Worm (Caenorhabditis elegans) whole organism, mixed stage, embryonic: ENCODE results near the gene prmt-5.

Source experiments
- M03D4.4 ChIP-seq: sonication (generic microtip); optimal IDR thresholded peaks from 2 replicates; lab custom pipeline; 2017; ENCODE audit warnings: mild to moderate bottlenecking, missing genetic modification characterization, missing compliant biosample characterization
- blmp-1 ChIP-seq: fragments of 150-350 bp; optimal IDR thresholded peaks from 2 replicates; lab custom pipeline; 2014; ENCODE audit warnings: missing biosample characterization, missing genetic modification characterization
- ceh-43 ChIP-seq: fragments of 200-800 bp; sonication (Bioruptor generic); optimal IDR thresholded peaks from 2 replicates; lab custom pipeline; 2018; ENCODE audit warnings: mild to moderate bottlenecking, missing genetic modification characterization, moderate library complexity, missing compliant biosample characterization
- ceh-83 ChIP-seq: fragments of 200-800 bp; sonication (Bioruptor generic); optimal IDR thresholded peaks from 2 replicates; lab custom pipeline; 2018; ENCODE audit warnings: mild to moderate bottlenecking, missing genetic modification characterization, missing compliant biosample characterization
- ces-1 ChIP-seq: fragments of 150-350 bp; optimal IDR thresholded peaks from 2 replicates; lab custom pipeline; 2014; ENCODE audit warnings: missing biosample characterization, missing genetic modification reagents, missing genetic modification characterization
- cnd-1 ChIP-seq: fragments of 200-800 bp; sonication (Bioruptor generic); optimal IDR thresholded peaks from 2 replicates; lab custom pipeline; 2018; ENCODE audit warnings: mild to moderate bottlenecking, missing genetic modification characterization, missing compliant biosample characterization
- drap-1 ChIP-seq: fragments of 200-800 bp; sonication (Bioruptor generic); optimal IDR thresholded peaks from 3 replicates; lab custom pipeline; 2018; ENCODE audit warnings: mild to moderate bottlenecking, missing genetic modification characterization, missing compliant biosample characterization
- elt-3 ChIP-seq: fragments of 150-350 bp; optimal IDR thresholded peaks from 2 replicates; lab custom pipeline; 2014; ENCODE audit warnings: missing biosample characterization, missing genetic modification characterization
- flh-1 ChIP-seq: fragments of 200-800 bp; sonication (Bioruptor generic); optimal IDR thresholded peaks from 2 replicates; lab custom pipeline; 2018; ENCODE audit warnings: mild to moderate bottlenecking, missing genetic modification characterization, moderate library complexity, missing compliant biosample characterization
- ham-2 ChIP-seq: fragments of 200-800 bp; sonication (Bioruptor generic); optimal IDR thresholded peaks from 2 replicates; lab custom pipeline; 2018; ENCODE audit warnings: mild to moderate bottlenecking, missing genetic modification characterization, missing compliant biosample characterization
- hlh-1 ChIP-seq: fragments of 150-350 bp; optimal IDR thresholded peaks from 2 replicates; lab custom pipeline; 2014; ENCODE audit warnings: missing biosample characterization, missing genetic modification reagents, missing genetic modification characterization
- lin-13 ChIP-seq: fragments of 150-350 bp; optimal IDR thresholded peaks from 2 replicates; lab custom pipeline; 2014; ENCODE audit warnings: missing biosample characterization, missing genetic modification characterization
- lin-32 ChIP-seq: fragments of 200-800 bp; sonication (Bioruptor generic); optimal IDR thresholded peaks from 2 replicates; lab custom pipeline; 2018; ENCODE audit warnings: mild to moderate bottlenecking, missing genetic modification characterization, missing compliant biosample characterization
- lsy-2 ChIP-seq: fragments of 150-350 bp; optimal IDR thresholded peaks from 2 replicates; lab custom pipeline; 2014; ENCODE audit warnings: missing biosample characterization, missing genetic modification characterization
- mab-5 ChIP-seq: fragments of 150-350 bp; optimal IDR thresholded peaks from 2 replicates; lab custom pipeline; 2014; ENCODE audit warnings: missing biosample characterization, missing genetic modification characterization
- mep-1 ChIP-seq: fragments of 150-350 bp; optimal IDR thresholded peaks from 2 replicates; lab custom pipeline; 2017; ENCODE audit warnings: missing biosample characterization, missing genetic modification reagents, missing genetic modification characterization, inconsistent platforms
- mls-2 ChIP-seq: sonication (generic microtip); optimal IDR thresholded peaks from 2 replicates; lab custom pipeline; 2016; ENCODE audit warnings: mild to moderate bottlenecking, missing genetic modification characterization, moderate library complexity, missing compliant biosample characterization
- nhr-12 ChIP-seq: fragments of 150-350 bp; optimal IDR thresholded peaks from 2 replicates; lab custom pipeline; 2014; ENCODE audit warnings: missing biosample characterization, missing genetic modification characterization
- nhr-2 ChIP-seq: fragments of 150-350 bp; optimal IDR thresholded peaks from 2 replicates; lab custom pipeline; 2014; ENCODE audit warnings: missing biosample characterization, missing genetic modification characterization
- nhr-237 ChIP-seq: fragments of 150-350 bp; optimal IDR thresholded peaks from 2 replicates; lab custom pipeline; 2014; ENCODE audit warnings: missing biosample characterization, missing genetic modification characterization
- nhr-28 ChIP-seq: fragments of 150-350 bp; optimal IDR thresholded peaks from 2 replicates; lab custom pipeline; 2014; ENCODE audit warnings: missing biosample characterization, missing genetic modification characterization
- pha-4 ChIP-seq: fragments of 150-350 bp; optimal IDR thresholded peaks from 2 replicates; lab custom pipeline; 2018; ENCODE audit warnings: missing biosample characterization, missing genetic modification reagents, missing genetic modification characterization
- sem-2 ChIP-seq: fragments of 200-800 bp; sonication (Bioruptor generic); optimal IDR thresholded peaks from 2 replicates; lab custom pipeline; 2018; ENCODE audit warnings: mild to moderate bottlenecking, missing genetic modification characterization, missing compliant biosample characterization
- snpc-4 ChIP-seq: fragments of 150-350 bp; optimal IDR thresholded peaks from 2 replicates; lab custom pipeline; 2014; ENCODE audit warnings: missing biosample characterization, missing genetic modification characterization
- sptf-1 ChIP-seq: sonication (generic microtip); optimal IDR thresholded peaks from 2 replicates; lab custom pipeline; 2017; ENCODE audit warnings: mild to moderate bottlenecking, missing genetic modification characterization, moderate library complexity, missing compliant biosample characterization
- unc-120 ChIP-seq: sonication (generic microtip); optimal IDR thresholded peaks from 2 replicates; lab custom pipeline; 2017; ENCODE audit warnings: missing genetic modification characterization, missing compliant biosample characterization; ENCODE audit not compliant: poor library complexity, severe bottlenecking
- unc-39 ChIP-seq: fragments of 150-350 bp; optimal IDR thresholded peaks from 2 replicates; lab custom pipeline; 2014; ENCODE audit warnings: missing biosample characterization, missing genetic modification characterization
- zip-8 ChIP-seq: fragments of 150-350 bp; optimal IDR thresholded peaks from 2 replicates; lab custom pipeline; 2014; ENCODE audit warnings: missing biosample characterization, missing genetic modification characterization
- ztf-11 ChIP-seq: fragments of 150-350 bp; optimal IDR thresholded peaks from 2 replicates; lab custom pipeline; 2014; ENCODE audit warnings: missing biosample characterization, missing genetic modification characterization

Gene prmt-5

ce11 chrIII:5196298-5197045 is 33.9 kb upstream of the prmt-5 start:
- TF ChIP-seq mep-1 (peak; percentile 18), mab-5 (tag; lab: Kevin White, UChicago) (no peak)

DNA sequence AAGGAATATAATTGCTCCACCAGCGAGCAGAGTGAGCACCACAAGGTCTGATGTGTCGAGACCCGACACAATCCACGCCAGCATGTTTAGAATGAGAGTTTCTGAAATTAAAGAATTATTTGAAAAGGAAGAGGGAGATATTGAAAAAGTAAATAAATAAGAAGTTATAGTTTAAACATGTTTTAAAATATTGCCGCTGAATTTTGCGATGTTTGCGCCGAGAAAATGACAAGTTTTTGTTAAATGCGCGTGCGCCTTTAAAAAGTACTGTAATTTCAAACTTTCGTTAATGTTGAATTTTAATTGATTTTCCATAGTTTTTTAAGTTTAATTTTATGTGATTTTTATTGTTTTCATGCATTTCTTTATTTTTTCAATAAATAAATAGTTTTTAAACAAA is 30.8 kb upstream of the prmt-5 start, which contains the start of gene emb-8:
emb-8 (minus strand) TSS at position 101 of the 400 bp plus-strand sequence.
- TF ChIP-seq lsy-2 (no peak), nhr-2 (tag; lab: Kevin White, UChicago) (no peak), nhr-28 (tag; lab: Kevin White, UChicago) (no peak), hlh-1 (tag; lab: Kevin White, UChicago) (no peak), drap-1 (GFP tag; lab: Kevin White, UChicago) (no peak), cnd-1 (no peak), ztf-11 (no peak), sem-2 (GFP tag; lab: Kevin White, UChicago) (no peak), ceh-83 (GFP tag; lab: Kevin White, UChicago) (no peak), elt-3 (tag; lab: Kevin White, UChicago) (no peak), unc-39 (no peak)

DNA sequence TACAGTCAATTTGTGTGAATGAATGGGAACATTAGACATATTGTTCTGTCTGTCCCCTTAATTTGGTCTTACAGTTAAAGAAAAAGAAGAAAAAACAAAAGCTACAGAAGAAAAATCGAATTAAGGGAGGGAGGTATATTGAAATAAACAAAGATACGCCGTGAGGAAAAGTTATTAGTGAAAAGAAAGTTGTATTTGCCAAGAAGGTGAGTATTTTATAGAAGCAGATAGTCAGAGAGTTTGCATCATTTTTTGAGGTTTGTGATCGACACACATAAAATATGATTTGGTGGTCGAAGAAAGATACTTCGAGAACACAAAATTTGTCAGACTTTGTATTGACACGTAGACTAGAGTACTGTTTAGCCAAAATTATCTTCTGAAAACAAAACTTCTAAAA is 30.0 kb upstream of the prmt-5 start:
- TF ChIP-seq nhr-12 (tag; lab: Kevin White, UChicago) (no peak), unc-39 (no peak), nhr-2 (tag; lab: Kevin White, UChicago) (no peak), hlh-1 (tag; lab: Kevin White, UChicago) (no peak), nhr-237 (no peak)

DNA sequence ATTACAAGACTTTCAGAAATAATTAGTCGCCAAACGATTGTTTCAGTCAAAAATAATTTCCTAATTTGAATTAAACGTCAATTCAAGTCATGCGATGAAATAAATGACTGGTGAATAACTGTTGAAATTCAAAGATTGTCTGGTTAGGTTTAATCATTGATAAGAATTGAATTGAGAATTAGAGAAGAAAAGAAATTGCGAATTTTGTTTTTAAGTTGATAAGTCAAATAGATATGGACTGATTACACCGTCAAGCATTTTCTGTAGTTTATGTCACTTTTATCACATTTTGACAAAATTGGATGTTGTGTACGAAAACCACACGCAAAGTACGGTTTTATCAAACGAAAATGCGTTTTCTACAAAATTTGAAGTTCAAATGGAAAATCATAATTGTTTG is 29.1 kb upstream of the prmt-5 start:
- no peak for TF ChIP-seq nhr-12 (tag; lab: Kevin White, UChicago)
- TF ChIP-seq M03D4.4 (tag; lab: Kevin White, UChicago) = no peak
- no peak for TF ChIP-seq sptf-1 (tag; lab: Kevin White, UChicago)
- no peak for TF ChIP-seq ces-1 (GFP tag; lab: Kevin White, UChicago)
- no peak for TF ChIP-seq mab-5 (tag; lab: Kevin White, UChicago)
- no peak for TF ChIP-seq elt-3 (tag; lab: Kevin White, UChicago)
- TF ChIP-seq ceh-43 (GFP tag; lab: Kevin White, UChicago) = no peak
- no peak for TF ChIP-seq blmp-1 (tag; lab: Kevin White, UChicago)
- TF ChIP-seq nhr-28 (tag; lab: Kevin White, UChicago) = no peak
- no peak for TF ChIP-seq mls-2 (tag; lab: Kevin White, UChicago)
- no peak for TF ChIP-seq snpc-4 (tag; lab: Kevin White, UChicago)
- TF ChIP-seq lin-32 = no peak
- no peak for TF ChIP-seq pha-4 (tag; lab: Kevin White, UChicago)
- no peak for TF ChIP-seq ceh-83 (GFP tag; lab: Kevin White, UChicago)
- TF ChIP-seq zip-8 (tag; lab: Kevin White, UChicago) = no peak
- TF ChIP-seq lsy-2 = no peak
- TF ChIP-seq, all 35 proteins: peak for 0

ce11 chrIII:5202641-5203040 is 27.7 kb upstream of the prmt-5 start:
- TF ChIP-seq elt-3 (tag; lab: Kevin White, UChicago) (no peak), nhr-2 (tag; lab: Kevin White, UChicago) (no peak), pha-4 (tag; lab: Kevin White, UChicago) (no peak), nhr-12 (tag; lab: Kevin White, UChicago) (no peak), flh-1 (GFP tag; lab: Kevin White, UChicago) (no peak), ham-2 (GFP tag; lab: Kevin White, UChicago) (peak; percentile 25), lin-32 (no peak), lin-13 (tag; lab: Kevin White, UChicago) (no peak), lsy-2 (no peak), blmp-1 (tag; lab: Kevin White, UChicago) (no peak), unc-120 (tag; lab: Kevin White, UChicago) (peak; percentile 66), sem-2 (GFP tag; lab: Kevin White, UChicago) (no peak), ceh-83 (GFP tag; lab: Kevin White, UChicago) (no peak), cnd-1 (no peak), ces-1 (GFP tag; lab: Kevin White, UChicago) (no peak), drap-1 (GFP tag; lab: Kevin White, UChicago) (no peak), mls-2 (tag; lab: Kevin White, UChicago) (no peak), mep-1 (no peak), M03D4.4 (tag; lab: Kevin White, UChicago) (no peak), ztf-11 (no peak), nhr-237 (peak; percentile 1), ceh-43 (GFP tag; lab: Kevin White, UChicago) (no peak), nhr-28 (tag; lab: Kevin White, UChicago) (peak; percentile 18)
- TF ChIP-seq, all 35 proteins: peak for 4
